Fruit fly (Drosophila melanogaster): Measurements from ENCODE around the gene CG3402.
A peak's percentile ranks its signal among the peaks of the same experiment; 100 is the strongest.

Gene CG3402

DNA sequence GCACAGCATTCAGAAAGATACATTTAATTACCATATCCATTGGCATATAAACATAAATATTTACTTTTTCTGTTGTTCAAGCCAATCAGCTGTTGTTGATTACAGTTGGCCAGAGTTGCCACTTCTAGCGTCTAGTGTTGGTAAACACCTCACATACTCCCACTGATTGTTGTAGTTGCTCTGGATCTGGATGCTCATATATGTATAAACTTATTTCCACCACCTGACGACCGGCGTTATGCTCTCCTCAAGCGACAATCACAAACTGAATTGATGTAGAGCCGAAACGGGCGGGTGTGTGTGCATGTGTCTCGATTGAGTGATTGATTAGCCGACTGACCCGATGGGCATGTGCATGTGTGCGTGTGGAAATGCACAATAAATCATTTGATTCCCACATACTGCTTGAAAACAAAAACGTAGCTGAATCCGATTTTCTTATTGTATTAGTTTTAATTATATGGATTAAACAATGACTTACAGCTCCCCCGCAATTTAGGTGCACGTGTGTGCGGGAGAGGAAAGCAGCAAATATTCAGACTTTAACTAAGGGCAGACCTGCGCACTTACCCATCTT, 29.2 kb upstream of the CG3402 start (continued):
- TF ChIP-seq CG6791 (GFP tag; IDR thresholded peaks at IDR 0.05; ENCODE audit: partially characterized antibody) (peak; percentile 58; the same call in 2 of the 3 replicates), Side (GFP tag; optimal IDR thresholded peaks at IDR 0.05) (peak; percentile 29), ems (GFP tag; optimal IDR thresholded peaks at IDR 0.05) (peak; percentile 25), caup (GFP tag; optimal IDR thresholded peaks at IDR 0.05; ENCODE audit: severe bottlenecking) (peak; percentile 67), h (optimal IDR thresholded peaks at IDR 0.05) (no peak), ash1 (GFP tag; optimal IDR thresholded peaks at IDR 0.05) (no peak), mam (GFP tag; optimal IDR thresholded peaks at IDR 0.05) (peak; percentile 38), ftz-f1 (GFP tag; optimal IDR thresholded peaks at IDR 0.05) (peak; percentile 8), bigmax (GFP tag; optimal IDR thresholded peaks at IDR 0.05) (peak; percentile 13), CG16813 (GFP tag; IDR thresholded peaks at IDR 0.05; ENCODE audit: partially characterized antibody) (peak; percentile 17; the same call in 1 of the 3 replicates), CG6254 (GFP tag; optimal IDR thresholded peaks at IDR 0.05) (no peak), trem (tag; optimal IDR thresholded peaks at IDR 0.05) (peak; percentile 74), CG42726 (GFP tag; IDR thresholded peaks at IDR 0.05; ENCODE audit: partially characterized antibody) (no peak), CG10959 (GFP tag; IDR thresholded peaks at IDR 0.05) (no peak), CG32532 (GFP tag; IDR thresholded peaks at IDR 0.05) (peak; percentile 37; the same call in 1 of the 2 replicates), Rfx (GFP tag; IDR thresholded peaks at IDR 0.05) (peak; percentile 45), CG18476 (GFP tag; optimal IDR thresholded peaks at IDR 0.05) (no peak), CG43689 (GFP tag; IDR thresholded peaks at IDR 0.05) (no peak), CG15479 (GFP tag; optimal IDR thresholded peaks at IDR 0.05) (peak; percentile 70), CG34376 (GFP tag; optimal IDR thresholded peaks at IDR 0.05) (peak; percentile 45), slbo (GFP tag; IDR thresholded peaks at IDR 0.05) (peak; percentile 47; the same call in 1 of the 2 replicates), dan (GFP tag; IDR thresholded peaks at IDR 0.05) (no peak), CG8924 (tag; optimal IDR thresholded peaks at IDR 0.05) (peak; percentile 78), vnd (GFP tag; IDR thresholded peaks at IDR 0.05; ENCODE audit: partially characterized antibody) (0 out of 3 replicates have a peak, but pooled peaks have one; percentile 8), salm (tag; optimal IDR thresholded peaks at IDR 0.05) (peak; percentile 13), Usf (GFP tag; optimal IDR thresholded peaks at IDR 0.05) (no peak), CG9817 (tag; optimal IDR thresholded peaks at IDR 0.05) (no peak), PHDP (tag; optimal IDR thresholded peaks at IDR 0.05) (peak; percentile 20), CG4617 (GFP tag; optimal IDR thresholded peaks at IDR 0.05; ENCODE audit: borderline replicate concordance) (peak; percentile 26), CG7745 (tag; optimal IDR thresholded peaks at IDR 0.05) (no peak), cato (GFP tag; optimal IDR thresholded peaks at IDR 0.05; ENCODE audit: borderline replicate concordance) (no peak), ci (GFP tag; IDR thresholded peaks at IDR 0.05) (peak; percentile 72), Ssrp (tag; optimal IDR thresholded peaks at IDR 0.05) (no peak), CkIIα-i1 (GFP tag; IDR thresholded peaks at IDR 0.05) (no peak), B-H2 (GFP tag; optimal IDR thresholded peaks at IDR 0.05) (peak; percentile 82), lbe (GFP tag; optimal IDR thresholded peaks at IDR 0.05) (no peak), kay (GFP tag; optimal IDR thresholded peaks at IDR 0.05) (no peak), NfI (GFP tag; optimal IDR thresholded peaks at IDR 0.05) (peak; percentile 53), dysf (GFP tag; IDR thresholded peaks at IDR 0.05) (peak; percentile 19; the same call in 1 of the 3 replicates), CG12155 (GFP tag; optimal IDR thresholded peaks at IDR 0.05) (no peak), CG15011 (GFP tag; optimal IDR thresholded peaks at IDR 0.05) (no peak), E2f2 (GFP tag; IDR thresholded peaks at IDR 0.05) (peak; percentile 36; the same call in 1 of the 2 replicates), BtbVII (GFP tag; optimal IDR thresholded peaks at IDR 0.05) (peak; percentile 45), CG6654 (GFP tag; optimal IDR thresholded peaks at IDR 0.05) (no peak), CG31388 (GFP tag; optimal IDR thresholded peaks at IDR 0.05) (no peak), wor (GFP tag; IDR thresholded peaks at IDR 0.05) (no peak), schlank (tag; optimal IDR thresholded peaks at IDR 0.05) (no peak), CG14014 (GFP tag; IDR thresholded peaks at IDR 0.05) (peak; percentile 58; the same call in 1 of the 2 replicates), CG4424 (GFP tag; optimal IDR thresholded peaks at IDR 0.05) (peak; percentile 27), CG1233 (GFP tag; optimal IDR thresholded peaks at IDR 0.05) (peak; percentile 50)

All from whole organism, embryonic.